Worm (Caenorhabditis elegans): Measurements from ENCODE around the gene F55G1.15.

The F55G1.15 gene

DNA sequence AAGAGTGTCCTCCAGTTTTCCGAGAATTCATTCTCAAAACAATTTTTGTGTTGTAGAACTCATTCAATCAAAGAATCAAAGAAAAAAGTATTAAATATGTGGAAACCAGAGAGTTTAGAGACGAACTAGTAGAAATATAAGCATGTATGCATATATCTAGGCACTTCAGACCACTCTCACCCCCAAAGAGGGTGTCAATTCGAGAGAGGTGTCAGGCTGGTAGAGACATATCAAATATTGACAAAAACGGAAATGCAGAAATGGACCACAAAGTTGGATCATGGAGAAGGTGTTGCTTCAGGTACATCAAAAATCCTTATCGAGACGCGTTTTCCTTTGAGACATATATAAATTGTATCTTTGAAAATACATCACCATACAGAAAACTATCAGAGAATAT lies 22.5 kb upstream of the F55G1.15 start:
- TF ChIP-seq sea-1 (GFP tag; conservative IDR thresholded peaks at IDR 0.05) (no peak), aly-1 (tag; optimal IDR thresholded peaks at IDR 0.05) (no peak), ceh-36 (tag; optimal IDR thresholded peaks at IDR 0.05) (no peak), hmg-4 (GFP tag; optimal IDR thresholded peaks at IDR 0.05) (no peak), tra-4 (tag; optimal IDR thresholded peaks at IDR 0.05) (no peak)

DNA sequence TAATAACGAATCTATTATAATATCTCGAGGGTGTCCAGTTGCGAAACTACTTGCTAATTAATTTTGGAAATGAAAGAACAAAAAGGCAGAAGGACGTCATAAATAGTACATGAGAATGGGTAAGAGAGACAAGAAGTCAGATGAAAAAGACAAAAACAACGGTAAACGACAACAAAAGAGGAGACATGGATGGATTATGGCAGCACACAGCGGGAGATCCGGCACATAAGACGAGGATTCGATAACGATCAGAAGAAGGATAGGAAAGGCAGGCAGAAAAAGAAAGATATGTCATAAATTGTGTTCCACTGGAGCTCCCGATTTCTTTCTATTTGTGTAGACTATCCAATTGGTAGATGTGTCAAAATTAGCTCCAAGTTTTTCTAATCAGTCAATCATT lies 20.4 kb upstream of the F55G1.15 start:
- TF ChIP-seq ceh-36 (tag; optimal IDR thresholded peaks at IDR 0.05) (no peak), flt-1 (GFP tag; IDR thresholded peaks at IDR 0.05) (no peak), pes-1 (GFP tag; IDR thresholded peaks at IDR 0.05) (no peak), hmbx-1 (tag; optimal IDR thresholded peaks at IDR 0.05) (no peak), tbx-11 (GFP tag; IDR thresholded peaks at IDR 0.05) (no peak), aly-1 (tag; optimal IDR thresholded peaks at IDR 0.05) (no peak), ama-1 (optimal IDR thresholded peaks at IDR 0.05) (no peak), tbx-37 (GFP tag; conservative IDR thresholded peaks at IDR 0.05) (no peak), F13C5.2 (tag; optimal IDR thresholded peaks at IDR 0.05) (no peak), scrt-1 (GFP tag; IDR thresholded peaks at IDR 0.05) (no peak), ets-7 (tag; optimal IDR thresholded peaks at IDR 0.05) (no peak), hmg-4 (GFP tag; optimal IDR thresholded peaks at IDR 0.05) (no peak), hnd-1 (tag; optimal IDR thresholded peaks at IDR 0.05) (no peak), sea-1 (GFP tag; conservative IDR thresholded peaks at IDR 0.05) (no peak), tra-4 (tag; optimal IDR thresholded peaks at IDR 0.05) (no peak)

DNA sequence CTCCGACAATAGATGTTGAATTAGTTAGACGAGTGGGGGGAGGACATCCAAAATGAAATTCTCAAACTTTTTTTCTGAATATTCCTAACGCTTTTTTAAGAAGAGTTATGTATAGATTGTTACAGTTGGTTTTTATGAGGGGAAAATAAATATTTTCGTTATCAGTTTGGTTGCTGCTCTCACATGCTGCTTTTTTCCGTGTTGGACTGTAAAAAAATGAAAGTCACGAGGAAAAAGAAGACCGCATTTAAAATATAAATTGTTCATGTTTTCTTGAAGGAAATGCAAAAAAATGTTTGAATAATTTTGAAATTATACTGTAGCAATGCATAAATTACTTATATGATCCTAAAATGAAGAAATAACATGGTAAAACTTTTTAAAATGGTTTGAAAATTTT lies 19.6 kb upstream of the F55G1.15 start:
- TF ChIP-seq tbx-11 (GFP tag; IDR thresholded peaks at IDR 0.05) (no peak), sea-1 (GFP tag; conservative IDR thresholded peaks at IDR 0.05) (no peak), scrt-1 (GFP tag; IDR thresholded peaks at IDR 0.05) (no peak), aly-1 (tag; optimal IDR thresholded peaks at IDR 0.05) (no peak), hmbx-1 (tag; optimal IDR thresholded peaks at IDR 0.05) (no peak), ama-1 (optimal IDR thresholded peaks at IDR 0.05) (no peak), hnd-1 (tag; optimal IDR thresholded peaks at IDR 0.05) (no peak), ceh-36 (tag; optimal IDR thresholded peaks at IDR 0.05) (no peak), pes-1 (GFP tag; IDR thresholded peaks at IDR 0.05) (no peak)

DNA sequence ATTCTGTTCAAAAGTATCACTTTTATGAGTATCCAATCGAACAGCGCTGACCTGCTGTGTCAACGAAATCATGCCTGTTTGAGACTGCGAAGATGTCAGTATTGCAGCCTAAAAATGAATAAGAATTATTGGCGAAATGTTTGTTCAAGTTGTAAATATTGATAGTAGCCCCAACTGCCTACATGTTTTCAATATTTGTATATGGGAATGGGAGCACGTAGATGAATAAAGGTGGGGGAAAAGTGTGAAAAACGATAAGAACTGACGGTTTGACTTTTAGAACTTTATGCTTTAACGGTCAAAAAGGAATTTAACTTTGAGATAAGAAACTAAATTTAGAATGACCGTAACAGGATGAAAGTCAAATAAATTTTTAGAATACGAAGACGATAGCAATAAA lies 19.0 kb upstream of the F55G1.15 start:
- TF ChIP-seq ets-7 (tag; optimal IDR thresholded peaks at IDR 0.05) (no peak), B0310.2 (tag; optimal IDR thresholded peaks at IDR 0.05) (no peak), sea-1 (GFP tag; conservative IDR thresholded peaks at IDR 0.05) (no peak), tbx-37 (GFP tag; conservative IDR thresholded peaks at IDR 0.05) (no peak), ceh-36 (tag; optimal IDR thresholded peaks at IDR 0.05) (no peak), ama-1 (optimal IDR thresholded peaks at IDR 0.05) (no peak), hmg-4 (GFP tag; optimal IDR thresholded peaks at IDR 0.05) (no peak), pes-1 (GFP tag; IDR thresholded peaks at IDR 0.05) (no peak), ceh-13 (GFP tag; optimal IDR thresholded peaks at IDR 0.05) (no peak), flt-1 (GFP tag; IDR thresholded peaks at IDR 0.05) (no peak), F13C5.2 (tag; optimal IDR thresholded peaks at IDR 0.05) (no peak), tbx-11 (GFP tag; IDR thresholded peaks at IDR 0.05) (no peak), hnd-1 (tag; optimal IDR thresholded peaks at IDR 0.05) (no peak), hmbx-1 (tag; optimal IDR thresholded peaks at IDR 0.05) (no peak), aly-1 (tag; optimal IDR thresholded peaks at IDR 0.05) (no peak), tra-4 (tag; optimal IDR thresholded peaks at IDR 0.05) (no peak)

DNA sequence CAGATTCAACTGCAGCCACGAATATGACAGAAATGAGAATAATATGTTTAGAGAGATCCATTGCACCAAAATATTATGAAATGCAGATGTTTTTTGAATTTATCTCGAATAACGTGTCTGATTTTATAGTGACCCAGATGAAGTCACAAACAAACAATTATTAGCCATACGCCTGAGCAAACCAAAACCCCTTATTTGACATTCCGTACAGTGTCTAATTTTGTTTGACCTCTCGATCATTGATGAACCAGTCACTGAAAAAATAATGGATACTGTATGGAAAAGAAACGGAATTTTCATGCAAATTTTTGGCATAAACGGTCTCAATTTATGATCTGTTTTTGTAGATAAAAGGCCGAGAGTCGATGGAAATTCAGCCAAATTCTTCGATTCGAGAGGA lies 14.9 kb upstream of the F55G1.15 start, which contains the start of the genes R05G6.9 and R05G6.3:
R05G6.9 (minus strand) TSS at position 101 of the 400 bp plus-strand sequence.
R05G6.3 (plus strand) TSS at position 386 of the 400 bp plus-strand sequence.
- TF ChIP-seq aly-1 (tag; optimal IDR thresholded peaks at IDR 0.05) (no peak), ceh-13 (GFP tag; optimal IDR thresholded peaks at IDR 0.05) (no peak), sea-1 (GFP tag; conservative IDR thresholded peaks at IDR 0.05) (no peak), hmg-4 (GFP tag; optimal IDR thresholded peaks at IDR 0.05) (no peak), hmbx-1 (tag; optimal IDR thresholded peaks at IDR 0.05) (no peak), pes-1 (GFP tag; IDR thresholded peaks at IDR 0.05) (no peak), F13C5.2 (tag; optimal IDR thresholded peaks at IDR 0.05) (no peak), ets-7 (tag; optimal IDR thresholded peaks at IDR 0.05) (no peak), flt-1 (GFP tag; IDR thresholded peaks at IDR 0.05) (no peak), ceh-36 (tag; optimal IDR thresholded peaks at IDR 0.05) (no peak)

DNA sequence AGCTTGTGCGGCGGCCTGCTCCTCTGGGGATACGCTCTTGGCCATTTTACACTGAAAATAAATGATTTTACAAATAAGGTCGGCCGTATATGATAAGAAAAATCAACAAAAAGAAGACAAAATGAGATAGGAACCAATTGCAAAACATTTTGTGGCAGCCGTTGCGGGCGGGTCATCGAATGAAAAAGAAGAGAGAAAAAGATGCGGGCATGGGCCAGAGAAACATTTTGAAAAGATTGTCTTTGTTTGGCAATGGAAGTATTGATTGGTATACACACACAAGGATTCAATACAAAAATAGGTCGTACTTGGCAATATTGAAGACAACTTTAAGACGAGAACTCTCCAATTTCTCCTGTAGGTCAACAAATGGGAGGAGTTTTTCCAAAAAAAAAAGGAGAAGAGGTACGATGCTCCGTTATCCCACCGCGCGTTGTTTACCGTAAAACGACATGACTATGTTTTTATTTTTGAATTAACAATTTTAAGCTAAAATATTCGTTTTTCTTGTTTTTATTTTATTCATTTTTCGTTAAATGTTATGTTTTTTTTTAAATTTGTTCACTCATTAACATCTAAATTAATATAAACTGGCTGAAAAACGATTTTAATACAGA lies 11.5 kb upstream of the F55G1.15 start, which contains the start of the genes plc-4 and R05G6.4:
plc-4 (minus strand) TSS at position 51 of the 617 bp plus-strand sequence.
R05G6.4 (plus strand) TSS at position 617 of the 617 bp plus-strand sequence.
- TF ChIP-seq tra-4 (tag; optimal IDR thresholded peaks at IDR 0.05) (no peak), ceh-36 (tag; optimal IDR thresholded peaks at IDR 0.05) (no peak), flt-1 (GFP tag; IDR thresholded peaks at IDR 0.05) (no peak), ets-7 (tag; optimal IDR thresholded peaks at IDR 0.05) (no peak), hnd-1 (tag; optimal IDR thresholded peaks at IDR 0.05) (no peak), scrt-1 (GFP tag; IDR thresholded peaks at IDR 0.05) (no peak), ceh-13 (GFP tag; optimal IDR thresholded peaks at IDR 0.05) (no peak)

DNA sequence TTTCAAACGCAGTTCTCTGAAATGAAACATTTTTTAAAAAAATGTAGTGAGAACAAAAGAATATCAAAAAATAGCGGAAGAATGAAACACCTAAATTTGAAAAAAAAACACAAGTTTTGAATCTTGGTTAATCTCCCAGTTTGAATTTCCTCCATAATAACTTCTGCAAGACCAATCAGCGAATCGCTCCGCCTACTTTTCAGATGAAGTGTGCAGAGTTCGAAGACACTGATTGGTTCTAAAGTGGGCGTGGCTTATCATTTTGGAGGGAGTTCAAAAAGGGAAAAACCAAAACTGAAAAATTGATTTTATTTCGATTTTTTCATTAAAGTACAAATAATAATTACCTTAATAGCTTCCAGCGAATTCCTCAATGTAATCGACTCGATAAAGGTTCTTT lies 9.6 kb upstream of the F55G1.15 start:
- TF ChIP-seq sea-1 (GFP tag; conservative IDR thresholded peaks at IDR 0.05) = no peak
- TF ChIP-seq ceh-13 (GFP tag; optimal IDR thresholded peaks at IDR 0.05) = no peak
- TF ChIP-seq pes-1 (GFP tag; IDR thresholded peaks at IDR 0.05) = no peak
- TF ChIP-seq flt-1 (GFP tag; IDR thresholded peaks at IDR 0.05) = no peak
- no peak for TF ChIP-seq ets-7 (tag; optimal IDR thresholded peaks at IDR 0.05)
- TF ChIP-seq scrt-1 (GFP tag; IDR thresholded peaks at IDR 0.05) = no peak
- no peak for TF ChIP-seq tra-4 (tag; optimal IDR thresholded peaks at IDR 0.05)
- TF ChIP-seq aly-1 (tag; optimal IDR thresholded peaks at IDR 0.05) = no peak
- no peak for TF ChIP-seq hmbx-1 (tag; optimal IDR thresholded peaks at IDR 0.05)
- no peak for TF ChIP-seq hnd-1 (tag; optimal IDR thresholded peaks at IDR 0.05)
- no peak for TF ChIP-seq tbx-11 (GFP tag; IDR thresholded peaks at IDR 0.05)
- no peak for TF ChIP-seq ceh-36 (tag; optimal IDR thresholded peaks at IDR 0.05)
- no peak for TF ChIP-seq tbx-37 (GFP tag; conservative IDR thresholded peaks at IDR 0.05)
- TF ChIP-seq F13C5.2 (tag; optimal IDR thresholded peaks at IDR 0.05) = no peak
- TF ChIP-seq hmg-4 (GFP tag; optimal IDR thresholded peaks at IDR 0.05) = no peak
- no peak for TF ChIP-seq ama-1 (optimal IDR thresholded peaks at IDR 0.05)
